Worm (Caenorhabditis elegans) whole organism, early embryonic: ENCODE data around the gene emb-9.

ENCODE experiments used
- F13C5.2 ChIP-seq: sonication (generic microtip); optimal IDR thresholded peaks from 2 replicates; lab custom pipeline; 2017; ENCODE audit warnings: mild to moderate bottlenecking, missing genetic modification characterization, inconsistent platforms, missing compliant biosample characterization
- ceh-13 ChIP-seq: fragments of 200-800 bp; sonication (Bioruptor generic); optimal IDR thresholded peaks from 2 replicates; lab custom pipeline; 2018; ENCODE audit warnings: mild to moderate bottlenecking, missing genetic modification characterization, missing compliant biosample characterization
- hmg-4 ChIP-seq: fragments of 200-800 bp; sonication (Bioruptor generic); optimal IDR thresholded peaks from 2 replicates; lab custom pipeline; 2018; ENCODE audit warnings: mild to moderate bottlenecking, missing genetic modification characterization, missing compliant biosample characterization

DNA sequence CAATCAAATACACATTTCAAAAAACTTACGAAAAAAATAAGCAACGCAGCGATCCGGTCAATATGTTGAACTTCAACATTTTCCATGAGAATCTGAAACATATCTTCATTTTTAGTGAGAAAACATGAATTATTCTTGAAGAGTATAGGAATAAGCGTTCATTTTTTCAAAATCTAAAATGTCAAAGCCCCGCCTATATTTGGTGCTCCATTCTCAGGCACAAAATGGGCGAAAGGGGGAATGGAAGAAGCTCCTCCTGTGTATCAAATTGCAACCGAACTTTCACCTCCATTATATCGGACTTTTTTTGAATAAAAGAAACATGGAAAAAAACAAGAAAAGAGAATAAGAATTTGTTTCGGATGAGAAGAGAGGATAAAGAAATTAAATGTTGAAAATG lies 37.7 kb downstream of the emb-9 start, which contains the start of gene srx-45:
- TF ChIP-seq F13C5.2 (no peak), hmg-4 (GFP tag; lab: Kevin White, UChicago) (no peak), ceh-13 (GFP tag; lab: Kevin White, UChicago) (no peak)
